Worm (Caenorhabditis elegans) whole organism, mixed stage, embryonic: ENCODE measurements around the gene clec-26.

ENCODE experiments used
- M03D4.4 ChIP-seq: sonication (generic microtip); optimal IDR thresholded peaks from 2 replicates; lab custom pipeline; 2017; ENCODE audit warnings: mild to moderate bottlenecking, missing genetic modification characterization, missing compliant biosample characterization
- hlh-1 ChIP-seq: fragments of 150-350 bp; optimal IDR thresholded peaks from 2 replicates; lab custom pipeline; 2014; ENCODE audit warnings: missing biosample characterization, missing genetic modification reagents, missing genetic modification characterization
- nhr-76 ChIP-seq: sonication (generic microtip); optimal IDR thresholded peaks from 2 replicates; lab custom pipeline; 2017; ENCODE audit warnings: missing biosample characterization, missing genetic modification characterization
- pha-4 ChIP-seq: fragments of 150-350 bp; optimal IDR thresholded peaks from 2 replicates; lab custom pipeline; 2018; ENCODE audit warnings: missing biosample characterization, missing genetic modification reagents, missing genetic modification characterization
- snpc-4 ChIP-seq: fragments of 150-350 bp; optimal IDR thresholded peaks from 2 replicates; lab custom pipeline; 2014; ENCODE audit warnings: missing biosample characterization, missing genetic modification characterization
- tbx-8 ChIP-seq: fragments of 200-800 bp; sonication (Bioruptor generic); optimal IDR thresholded peaks from 2 replicates; lab custom pipeline; 2018; ENCODE audit warnings: mild to moderate bottlenecking, missing genetic modification characterization, moderate library complexity, missing compliant biosample characterization
- unc-62 ChIP-seq: fragments of 150-350 bp; optimal IDR thresholded peaks from 2 replicates; lab custom pipeline; 2014; ENCODE audit warnings: missing biosample characterization, missing genetic modification reagents, missing genetic modification characterization
- ztf-11 ChIP-seq: fragments of 150-350 bp; optimal IDR thresholded peaks from 2 replicates; lab custom pipeline; 2014; ENCODE audit warnings: missing biosample characterization, missing genetic modification characterization

DNA sequence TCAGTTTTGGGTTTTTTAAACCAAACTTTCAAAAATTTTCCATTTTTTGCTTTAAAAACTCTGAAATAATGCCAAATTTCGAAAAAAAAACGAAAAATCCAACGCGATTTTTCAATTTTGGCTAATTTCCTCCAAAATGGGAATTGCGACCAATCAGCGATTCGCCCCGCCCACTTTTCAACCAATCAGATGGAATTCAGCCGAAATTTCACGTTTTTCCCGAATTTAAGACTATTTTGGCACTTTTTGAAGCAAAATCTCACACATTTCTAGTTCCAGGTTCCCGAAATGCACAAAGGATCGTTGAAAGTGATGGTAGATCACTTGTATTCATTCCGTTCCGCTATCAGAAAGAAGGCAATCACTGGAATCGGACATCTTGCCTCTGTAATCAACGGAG, 43.6 kb upstream of the clec-26 start:
- no peak for TF ChIP-seq pha-4 (tag; lab: Kevin White, UChicago)
- TF ChIP-seq nhr-76 = no peak
- TF ChIP-seq tbx-8 (GFP tag; lab: Kevin White, UChicago) = no peak
- no peak for TF ChIP-seq M03D4.4
- TF ChIP-seq ztf-11 (tag; lab: Kevin White, UChicago) = no peak
- TF ChIP-seq unc-62 = no peak
- no peak for TF ChIP-seq hlh-1 (tag; lab: Kevin White, UChicago)
- TF ChIP-seq snpc-4 (tag; lab: Kevin White, UChicago) = no peak
